Worm (Caenorhabditis elegans): ENCODE data around the gene clec-252.

clec-252 gene

ce11 chrV:18719412-18719811, 29.2 kb downstream of the clec-252 start:
- TF ChIP-seq T26A8.4 (GFP tag; IDR thresholded peaks at IDR 0.05) (no peak), unc-39 (tag; optimal IDR thresholded peaks at IDR 0.05) (no peak), Y75B8A.6 (GFP tag; IDR thresholded peaks at IDR 0.05) (no peak), mxl-3 (GFP tag; optimal IDR thresholded peaks at IDR 0.05) (no peak), dmd-8 (GFP tag; IDR thresholded peaks at IDR 0.05) (no peak), nhr-76 (tag; optimal IDR thresholded peaks at IDR 0.05) (no peak), ztf-11 (tag; optimal IDR thresholded peaks at IDR 0.05) (no peak), madf-9 (GFP tag; conservative IDR thresholded peaks at IDR 0.05) (no peak), aha-1 (tag) (peak; percentile 48), F49E8.2 (tag; optimal IDR thresholded peaks at IDR 0.05; ENCODE audit: borderline replicate concordance) (no peak), lir-3 (tag; optimal IDR thresholded peaks at IDR 0.05) (no peak), F44E2.7 (GFP tag; IDR thresholded peaks at IDR 0.05) (no peak), snpc-4 (tag; optimal IDR thresholded peaks at IDR 0.05) (no peak), unc-62 (GFP tag; optimal IDR thresholded peaks at IDR 0.05 in 1 of 2) (peak in 1 of 2 experiments; percentile 65), unc-62 (tag; optimal IDR thresholded peaks at IDR 0.05) (no peak)

ce11 chrV:18712118-18712517, 36.5 kb downstream of the clec-252 start:
- TF ChIP-seq set-16 (GFP tag; IDR thresholded peaks at IDR 0.05) (no peak), nhr-28 (tag; optimal IDR thresholded peaks at IDR 0.05) (no peak), nhr-237 (tag; optimal IDR thresholded peaks at IDR 0.05) (no peak), madf-9 (GFP tag; conservative IDR thresholded peaks at IDR 0.05) (no peak), Y105C5A.15 (GFP tag; IDR thresholded peaks at IDR 0.05) (no peak), snpc-4 (tag; optimal IDR thresholded peaks at IDR 0.05) (no peak), ceh-32 (tag; optimal IDR thresholded peaks at IDR 0.05; ENCODE audit: poor library complexity) (no peak), Y75B8A.6 (GFP tag; IDR thresholded peaks at IDR 0.05) (no peak), pha-4 (GFP tag; IDR thresholded peaks at IDR 0.05) (peak; percentile 75), pha-4 (tag; optimal IDR thresholded peaks at IDR 0.05) (no peak), zag-1 (tag; optimal IDR thresholded peaks at IDR 0.05) (no peak), Y48G9A.11 (GFP tag; IDR thresholded peaks at IDR 0.05) (peak; percentile 48; the same call in 1 of the 2 replicates), ceh-82 (tag; optimal IDR thresholded peaks at IDR 0.05) (no peak), lsy-2 (tag; optimal IDR thresholded peaks at IDR 0.05) (no peak), dpl-1 (GFP tag; optimal IDR thresholded peaks at IDR 0.05) (no peak), dmd-6 (GFP tag; IDR thresholded peaks at IDR 0.05) (no peak), hlh-30 (tag; optimal IDR thresholded peaks at IDR 0.05; ENCODE audit: insufficient read depth) (no peak), lir-3 (tag; optimal IDR thresholded peaks at IDR 0.05) (peak; percentile 46), ceh-62 (tag; optimal IDR thresholded peaks at IDR 0.05) (no peak), F49E8.2 (tag; optimal IDR thresholded peaks at IDR 0.05; ENCODE audit: borderline replicate concordance) (no peak), lin-39 (tag; optimal IDR thresholded peaks at IDR 0.05) (no peak), rbr-2 (tag; optimal IDR thresholded peaks at IDR 0.05) (no peak), ceh-28 (tag; optimal IDR thresholded peaks at IDR 0.05) (no peak), tag-97 (GFP tag; IDR thresholded peaks at IDR 0.05) (no peak), vab-7 (GFP tag; IDR thresholded peaks at IDR 0.05) (no peak), lin-38 (GFP tag; IDR thresholded peaks at IDR 0.05) (no peak), F44E2.7 (GFP tag; IDR thresholded peaks at IDR 0.05) (peak; percentile 94), egl-27 (tag; optimal IDR thresholded peaks at IDR 0.05) (no peak), sdz-12 (GFP tag; optimal IDR thresholded peaks at IDR 0.05) (no peak), snpc-1.2 (GFP tag; IDR thresholded peaks at IDR 0.05) (peak; percentile 65), nhr-111 (GFP tag; optimal IDR thresholded peaks at IDR 0.05) (no peak), D1046.2 (GFP tag; IDR thresholded peaks at IDR 0.05) (peak; percentile 88; the same call in 1 of the 2 replicates), T26A8.4 (GFP tag; IDR thresholded peaks at IDR 0.05) (no peak), madf-5 (GFP tag; IDR thresholded peaks at IDR 0.05) (0 out of 4 replicates have a peak, but pooled peaks of 1 of the 2 experiments have one; percentile 68), ama-1 (optimal IDR thresholded peaks at IDR 0.05) (no peak), Y5F2A.4 (GFP tag; optimal IDR thresholded peaks at IDR 0.05) (no peak), ces-1 (GFP tag; optimal IDR thresholded peaks at IDR 0.05) (no peak), nhr-48 (tag; optimal IDR thresholded peaks at IDR 0.05) (no peak), F10B5.3 (tag; optimal IDR thresholded peaks at IDR 0.05) (no peak), daf-8 (GFP tag; IDR thresholded peaks at IDR 0.05) (0 out of 2 replicates have a peak, but pooled peaks have one; percentile 61), duxl-1 (tag; optimal IDR thresholded peaks at IDR 0.05; ENCODE audit: poor library complexity) (no peak), egl-43 (GFP tag; IDR thresholded peaks at IDR 0.05) (no peak), aha-1 (tag) (no peak), php-3 (GFP tag; IDR thresholded peaks at IDR 0.05) (no peak; the same call in 1 of the 2 replicates)
